Fruit fly (Drosophila melanogaster) whole organism, prepupa: ENCODE measurements around the gene ETHR.

Source experiments
- CG10631 ChIP-seq: fragments of 200-800 bp; sonication (Bioruptor generic); optimal IDR thresholded peaks from 2 replicates; lab custom pipeline; 2016; ENCODE audit warnings: missing biosample characterization, missing genetic modification characterization
- CG10669 ChIP-seq: fragments of 200-800 bp; sonication (Bioruptor generic); optimal IDR thresholded peaks from 3 replicates; lab custom pipeline; 2018; ENCODE audit warnings: missing biosample characterization, mild to moderate bottlenecking, missing genetic modification characterization, moderate library complexity
- CG11294 ChIP-seq: fragments of 200-800 bp; sonication (Bioruptor generic); IDR thresholded peaks from 2 replicates; pipeline ENCODE4 v1.3.6; 2022; ENCODE audit warnings: missing biosample characterization, missing genetic modification characterization
- CG11762 ChIP-seq: fragments of 200-800 bp; sonication (Bioruptor generic); optimal IDR thresholded peaks from 3 replicates; lab custom pipeline; 2016; ENCODE audit warnings: missing biosample characterization, missing genetic modification characterization; ENCODE audit not compliant: insufficient read depth
- CG15336 ChIP-seq: fragments of 200-800 bp; sonication (Bioruptor generic); IDR thresholded peaks from 2 replicates; pipeline ENCODE4 v1.3.6; 2022; ENCODE audit warnings: missing biosample characterization, missing genetic modification characterization
- CG1621 ChIP-seq: fragments of 200-800 bp; sonication (Bioruptor generic); optimal IDR thresholded peaks from 3 replicates; lab custom pipeline; 2018; ENCODE audit warnings: missing biosample characterization, mild to moderate bottlenecking, missing genetic modification characterization
- CG3032 ChIP-seq: fragments of 200-800 bp; optimal IDR thresholded peaks from 2 replicates; lab custom pipeline; 2019; ENCODE audit warnings: missing biosample characterization, mild to moderate bottlenecking, missing genetic modification characterization, moderate library complexity
- CG34406 ChIP-seq: fragments of 200-800 bp; sonication (Bioruptor generic); optimal IDR thresholded peaks from 3 replicates; lab custom pipeline; 2016; ENCODE audit warnings: missing biosample characterization, missing genetic modification characterization
- CG3919 ChIP-seq: fragments of 200-800 bp; sonication (Bioruptor generic); optimal IDR thresholded peaks from 3 replicates; lab custom pipeline; 2016; ENCODE audit warnings: missing biosample characterization, missing genetic modification characterization
- CG6163 ChIP-seq: fragments of 200-800 bp; sonication (Bioruptor generic); IDR thresholded peaks from 3 replicates; pipeline ENCODE4 v1.3.6; 2022; ENCODE audit warnings: missing biosample characterization, missing genetic modification characterization
- CG8632 ChIP-seq: fragments of 200-800 bp; sonication (Bioruptor generic); optimal IDR thresholded peaks from 3 replicates; lab custom pipeline; 2016; ENCODE audit warnings: missing biosample characterization, missing genetic modification characterization
- CG9139 ChIP-seq: fragments of 200-800 bp; sonication (Bioruptor generic); optimal IDR thresholded peaks from 3 replicates; lab custom pipeline; 2017; ENCODE audit warnings: missing biosample characterization, mild to moderate bottlenecking, missing genetic modification characterization
- Eip75B ChIP-seq: fragments of 200-800 bp; sonication (Bioruptor generic); optimal IDR thresholded peaks from 3 replicates; lab custom pipeline; 2016; ENCODE audit warnings: missing biosample characterization, missing genetic modification characterization
- Eip78C ChIP-seq: fragments of 200-800 bp; sonication (Bioruptor generic); peaks from one replicate; lab custom pipeline; 2016; ENCODE audit warnings: missing biosample characterization, missing genetic modification characterization
- Ets21C ChIP-seq: fragments of 200-800 bp; sonication (Bioruptor generic); optimal IDR thresholded peaks from 3 replicates; lab custom pipeline; 2016; ENCODE audit warnings: missing biosample characterization, missing genetic modification characterization
- Gug ChIP-seq: fragments of 200-800 bp; sonication (Bioruptor generic); IDR thresholded peaks from 2 replicates; pipeline ENCODE4 v1.3.6; 2022; ENCODE audit warnings: missing biosample characterization, missing genetic modification characterization
- Hr38 ChIP-seq: sonication (Bioruptor generic); optimal IDR thresholded peaks from 2 replicates; lab custom pipeline; 2016; ENCODE audit warnings: missing biosample characterization, missing genetic modification characterization
- Lpt ChIP-seq: fragments of 200-800 bp; sonication (Bioruptor generic); optimal IDR thresholded peaks from 3 replicates; lab custom pipeline; 2016; ENCODE audit warnings: missing biosample characterization, missing genetic modification characterization
- Met ChIP-seq: fragments of 200-800 bp; sonication (Bioruptor generic); optimal IDR thresholded peaks from 3 replicates; lab custom pipeline; 2016; ENCODE audit warnings: missing biosample characterization, missing genetic modification characterization
- OdsH ChIP-seq: fragments of 200-800 bp; sonication (Bioruptor generic); optimal IDR thresholded peaks from 3 replicates; lab custom pipeline; 2016; ENCODE audit warnings: missing biosample characterization, missing genetic modification characterization
- Smox ChIP-seq: fragments of 200-800 bp; sonication (Bioruptor generic); optimal IDR thresholded peaks from 3 replicates; lab custom pipeline; 2016; ENCODE audit warnings: missing biosample characterization, missing genetic modification characterization
- Sox14 ChIP-seq: fragments of 200-800 bp; sonication (Bioruptor generic); optimal IDR thresholded peaks from 3 replicates; lab custom pipeline; 2016; ENCODE audit warnings: missing biosample characterization, missing genetic modification characterization
- Sox15 ChIP-seq: fragments of 200-800 bp; sonication (Bioruptor generic); optimal IDR thresholded peaks from 3 replicates; lab custom pipeline; 2016; ENCODE audit warnings: missing biosample characterization, missing genetic modification characterization
- achi ChIP-seq: fragments of 200-800 bp; sonication (Bioruptor generic); optimal IDR thresholded peaks from 3 replicates; lab custom pipeline; 2016; ENCODE audit warnings: missing biosample characterization, missing genetic modification characterization
- dac ChIP-seq: fragments of 200-800 bp; sonication (Bioruptor generic); optimal IDR thresholded peaks from 2 replicates; lab custom pipeline; 2017; ENCODE audit warnings: missing biosample characterization, mild to moderate bottlenecking, missing genetic modification characterization
- eg ChIP-seq: fragments of 200-800 bp; sonication (Bioruptor generic); IDR thresholded peaks from 3 replicates; pipeline ENCODE4 v1.3.6; 2022; ENCODE audit warnings: missing biosample characterization, missing genetic modification characterization
- esn ChIP-seq: fragments of 200-800 bp; sonication (Bioruptor generic); optimal IDR thresholded peaks from 2 replicates; lab custom pipeline; 2016; ENCODE audit warnings: missing biosample characterization, mild to moderate bottlenecking, missing genetic modification characterization, moderate library complexity
- fd59A ChIP-seq: fragments of 200-800 bp; sonication (Bioruptor generic); optimal IDR thresholded peaks from 2 replicates; lab custom pipeline; 2017; ENCODE audit warnings: missing biosample characterization, mild to moderate bottlenecking, missing genetic modification characterization, missing genetic modification reagents
- fkh ChIP-seq: fragments of 200-800 bp; sonication (Bioruptor generic); optimal IDR thresholded peaks from 3 replicates; lab custom pipeline; 2017; ENCODE audit warnings: missing biosample characterization, mild to moderate bottlenecking, missing genetic modification characterization, moderate library complexity
- lz ChIP-seq: fragments of 200-800 bp; sonication (Bioruptor generic); optimal IDR thresholded peaks from 3 replicates; lab custom pipeline; 2016; ENCODE audit warnings: missing biosample characterization, missing genetic modification characterization
- net ChIP-seq: fragments of 200-800 bp; sonication (Bioruptor generic); optimal IDR thresholded peaks from 3 replicates; lab custom pipeline; 2016; ENCODE audit warnings: missing biosample characterization, missing genetic modification characterization
- salr ChIP-seq, 2 experiments: fragments of 200-800 bp; sonication (Bioruptor generic); optimal IDR thresholded peaks; 3 replicates each; lab custom pipeline; 2016 to 2018; ENCODE audit warnings: missing biosample characterization in 2 of 2, missing genetic modification characterization in 2 of 2, mild to moderate bottlenecking in 1 of 2
- spab ChIP-seq: fragments of 200-800 bp; sonication (Bioruptor generic); optimal IDR thresholded peaks from 2 replicates; lab custom pipeline; 2017; ENCODE audit warnings: missing biosample characterization, mild to moderate bottlenecking, missing genetic modification characterization, missing genetic modification reagents
- ss ChIP-seq, 2 experiments: fragments of 200-800 bp; sonication (Bioruptor generic); optimal IDR thresholded peaks; 2 replicates in 1 of 2; 3 replicates in 1 of 2; lab custom pipeline; 2017 to 2018; ENCODE audit warnings: mild to moderate bottlenecking in 2 of 2, missing biosample characterization in 2 of 2, missing genetic modification characterization in 2 of 2, moderate library complexity in 1 of 2
- svp ChIP-seq: fragments of 200-800 bp; sonication (Bioruptor generic); peaks from one replicate; lab custom pipeline; 2016; ENCODE audit warnings: missing biosample characterization, missing genetic modification characterization
- topi ChIP-seq: fragments of 200-800 bp; sonication (Bioruptor generic); optimal IDR thresholded peaks from 3 replicates; lab custom pipeline; 2016; ENCODE audit warnings: missing biosample characterization, missing genetic modification characterization

The ETHR gene

dm6 chr3R:21254296-21254695, 7.5 kb downstream of the ETHR start (continued):
- TF ChIP-seq OdsH (GFP tag; lab: Kevin White, UChicago): no peak
- no peak for TF ChIP-seq Eip75B
- TF ChIP-seq lz: no peak
- TF ChIP-seq esn (GFP tag; lab: Kevin White, UChicago): no peak
- no peak for TF ChIP-seq CG11762 (GFP tag; lab: Kevin White, UChicago)
- TF ChIP-seq Lpt: peak; percentile 18
- no peak for TF ChIP-seq CG6163 (GFP tag; lab: Robert Waterston, UW)
- no peak for TF ChIP-seq fd59A (GFP tag; lab: Kevin White, UChicago)
- TF ChIP-seq Gug (GFP tag; lab: Robert Waterston, UW): no peak

- no peak for TF ChIP-seq achi (GFP tag; lab: Kevin White, UChicago)
- TF ChIP-seq Ets21C: no peak
- TF ChIP-seq esn (GFP tag; lab: Kevin White, UChicago): no peak
- no peak for TF ChIP-seq CG6163 (GFP tag; lab: Robert Waterston, UW)
- TF ChIP-seq salr (GFP tag; optimal IDR thresholded peaks at IDR 0.05; lab: Kevin White, UChicago): no peak
- TF ChIP-seq eg (GFP tag; lab: Robert Waterston, UW): no peak
- TF ChIP-seq CG10631: no peak
- no peak for TF ChIP-seq Sox14 (GFP tag; lab: Kevin White, UChicago)
- no peak for TF ChIP-seq CG11294 (GFP tag; lab: Robert Waterston, UW)
- TF ChIP-seq ss (GFP tag; optimal IDR thresholded peaks at IDR 0.05; lab: Kevin White, UChicago): no peak
These were observed 14.0 kb downstream of the ETHR start for dm6 chr3R:21260795-21261194.

dm6 chr3R:21263177-21263576, 16.4 kb downstream of the ETHR start:
- TF ChIP-seq CG3032 (no peak), achi (GFP tag; lab: Kevin White, UChicago) (peak; percentile 38), CG34406 (GFP tag; lab: Kevin White, UChicago) (peak; percentile 33), OdsH (GFP tag; lab: Kevin White, UChicago) (peak; percentile 25), Eip78C (peak; percentile 70), Lpt (no peak), CG10669 (GFP tag; lab: Kevin White, UChicago) (no peak), CG1621 (peak; percentile 49), Smox (no peak), CG10631 (no peak), CG6163 (GFP tag; lab: Robert Waterston, UW) (0 out of 3 replicates have a peak, but pooled peaks have one; percentile 19), CG15336 (GFP tag; lab: Robert Waterston, UW) (peak; percentile 27; the same call in 1 of the 2 replicates), Eip75B (no peak), dac (GFP tag; lab: Kevin White, UChicago) (no peak), Hr38 (GFP tag; lab: Kevin White, UChicago) (no peak), CG3919 (GFP tag; lab: Kevin White, UChicago) (peak; percentile 35), fd59A (GFP tag; lab: Kevin White, UChicago) (no peak), CG11294 (GFP tag; lab: Robert Waterston, UW) (0 out of 2 replicates have a peak, but pooled peaks have one; percentile 12), fkh (peak; percentile 60), eg (GFP tag; lab: Robert Waterston, UW) (peak; percentile 56; the same call in 2 of the 3 replicates), spab (GFP tag; lab: Kevin White, UChicago) (no peak), topi (peak; percentile 6), CG9139 (GFP tag; lab: Kevin White, UChicago) (no peak), Sox15 (GFP tag; lab: Kevin White, UChicago) (no peak), Met (GFP tag; lab: Kevin White, UChicago) (no peak), svp (no peak), Gug (GFP tag; lab: Robert Waterston, UW) (no peak), net (GFP tag; lab: Kevin White, UChicago) (peak; percentile 33), CG8632 (peak; percentile 2)
- TF ChIP-seq, all 60 proteins: peak for 14
